Fruit fly (Drosophila melanogaster): ENCODE results near the gene Ncoa6.

The Ncoa6 gene

DNA sequence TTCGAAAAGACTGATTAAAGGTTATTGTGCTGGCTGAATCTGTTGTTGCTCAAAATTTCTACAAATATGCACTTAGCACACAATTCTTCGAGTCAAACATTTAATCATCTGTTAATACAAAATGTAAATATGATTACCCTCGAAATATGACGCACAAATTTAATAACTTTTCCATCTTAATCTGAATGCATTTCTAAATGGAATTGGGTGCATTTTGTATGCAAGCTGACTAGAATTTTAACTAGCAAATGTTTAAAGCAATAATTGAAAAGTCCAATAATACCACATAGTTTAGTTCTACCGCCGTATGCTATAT lies 12.2 kb upstream of the Ncoa6 start (continued):
- TF ChIP-seq Max (GFP tag; optimal IDR thresholded peaks at IDR 0.05) (no peak), CG9215 (GFP tag; IDR thresholded peaks at IDR 0.05) (no peak), CG14710 (tag; optimal IDR thresholded peaks at IDR 0.05) (peak; percentile 12), CG2678 (tag; optimal IDR thresholded peaks at IDR 0.05) (peak; percentile 25), chinmo (GFP tag; IDR thresholded peaks at IDR 0.05; ENCODE audit: partially characterized antibody) (no peak), CG14441 (GFP tag; IDR thresholded peaks at IDR 0.05) (no peak), Xrp1 (GFP tag; IDR thresholded peaks at IDR 0.05) (peak; percentile 35; the same call in 1 of the 2 replicates), CG2712 (tag; optimal IDR thresholded peaks at IDR 0.05) (peak; percentile 1), CG10274 (GFP tag; optimal IDR thresholded peaks at IDR 0.05) (no peak), btn (GFP tag; optimal IDR thresholded peaks at IDR 0.05) (no peak), br (optimal IDR thresholded peaks at IDR 0.05) (no peak), unpg (GFP tag; optimal IDR thresholded peaks at IDR 0.05) (peak; percentile 9), Dek (tag; optimal IDR thresholded peaks at IDR 0.05) (no peak), Asciz (GFP tag; optimal IDR thresholded peaks at IDR 0.05) (peak; percentile 86), lola (GFP tag; optimal IDR thresholded peaks at IDR 0.05) (peak in 1 of 3 experiments; percentile 14), CG6813 (GFP tag; optimal IDR thresholded peaks at IDR 0.05) (peak; percentile 15), Fer2 (tag; optimal IDR thresholded peaks at IDR 0.05) (no peak), CG17361 (GFP tag; IDR thresholded peaks at IDR 0.05) (no peak), Blimp-1 (GFP tag; optimal IDR thresholded peaks at IDR 0.05) (peak; percentile 67), CG1024 (GFP tag; IDR thresholded peaks at IDR 0.05) (peak; percentile 14; the same call in 1 of the 2 replicates), sc (optimal IDR thresholded peaks at IDR 0.05) (no peak), sc (GFP tag; optimal IDR thresholded peaks at IDR 0.05) (peak; percentile 48), Spps (tag; optimal IDR thresholded peaks at IDR 0.05) (peak; percentile 42), Bgb (GFP tag; IDR thresholded peaks at IDR 0.05; ENCODE audit: partially characterized antibody) (no peak), CG17186 (GFP tag; optimal IDR thresholded peaks at IDR 0.05) (no peak), CG11456 (GFP tag; IDR thresholded peaks at IDR 0.05) (no peak), CG12659 (GFP tag; optimal IDR thresholded peaks at IDR 0.05) (no peak), CG2116 (GFP tag; optimal IDR thresholded peaks at IDR 0.05) (no peak), eyg (GFP tag; optimal IDR thresholded peaks at IDR 0.05) (no peak), Lim3 (GFP tag; IDR thresholded peaks at IDR 0.05) (no peak), zen2 (GFP tag; IDR thresholded peaks at IDR 0.05; ENCODE audit: partially characterized antibody) (no peak), PHDP (tag; optimal IDR thresholded peaks at IDR 0.05) (peak; percentile 20), Bteb2 (GFP tag; optimal IDR thresholded peaks at IDR 0.05) (no peak), seq (GFP tag; IDR thresholded peaks at IDR 0.05) (no peak)

dm6 chr2L:5338024-5338720 lies 11.7 kb upstream of the Ncoa6 start, which contains the start of gene fusl:
Gene fusl, minus strand, starts transcription at chr2L:5338073.
- TF ChIP-seq peb (GFP tag; IDR thresholded peaks at IDR 0.05) (no peak), seq (GFP tag; IDR thresholded peaks at IDR 0.05) (no peak), CG6813 (GFP tag; optimal IDR thresholded peaks at IDR 0.05) (peak; percentile 38), hkb (optimal IDR thresholded peaks at IDR 0.05) (no peak), hkb (GFP tag; IDR thresholded peaks at IDR 0.05) (no peak; the same call in 1 of the 2 replicates), ab (GFP tag; optimal IDR thresholded peaks at IDR 0.05) (no peak), slbo (GFP tag; IDR thresholded peaks at IDR 0.05) (no peak), Hr39 (optimal IDR thresholded peaks at IDR 0.05) (no peak), Opbp (GFP tag; IDR thresholded peaks at IDR 0.05; ENCODE audit: partially characterized antibody) (no peak), CG10543 (GFP tag; optimal IDR thresholded peaks at IDR 0.05) (peak; percentile 22), gcm (GFP tag; optimal IDR thresholded peaks at IDR 0.05) (no peak), MTF-1 (GFP tag; optimal IDR thresholded peaks at IDR 0.05; ENCODE audit: borderline replicate concordance) (peak; percentile 18), CG10565 (GFP tag; optimal IDR thresholded peaks at IDR 0.05) (no peak), CG9215 (GFP tag; IDR thresholded peaks at IDR 0.05) (no peak), Ets65A (GFP tag) (no peak), CG8089 (GFP tag; optimal IDR thresholded peaks at IDR 0.05) (no peak), CG14965 (GFP tag; optimal IDR thresholded peaks at IDR 0.05; ENCODE audit: borderline replicate concordance) (no peak), CG30020 (tag; optimal IDR thresholded peaks at IDR 0.05) (no peak), ato (GFP tag; IDR thresholded peaks at IDR 0.05; ENCODE audit: partially characterized antibody) (no peak), Ssrp (tag; optimal IDR thresholded peaks at IDR 0.05) (no peak)

All from whole organism, embryonic.